Worm (Caenorhabditis elegans): ENCODE results near the gene fbxb-11.

- TF ChIP-seq ama-1 (optimal IDR thresholded peaks at IDR 0.05): no peak
- TF ChIP-seq tbx-11 (GFP tag; IDR thresholded peaks at IDR 0.05): no peak
- TF ChIP-seq ceh-36 (tag; optimal IDR thresholded peaks at IDR 0.05): no peak
- no peak for TF ChIP-seq pes-1 (GFP tag; IDR thresholded peaks at IDR 0.05)
- no peak for TF ChIP-seq B0310.2 (tag; optimal IDR thresholded peaks at IDR 0.05)
These were observed 35.2 kb downstream of the fbxb-11 start, which contains the start of gene F36H5.18 for ce11 chrII:1759602-1760001.

Data from whole organism, early embryonic.